Worm (Caenorhabditis elegans) whole organism, midembryonic: ENCODE results near the gene C09H10.4.

Source experiments
- T22C8.4 ChIP-seq: fragments of 200-800 bp; sonication (Bioruptor generic); IDR thresholded peaks from 2 replicates; pipeline ENCODE4 v1.3.6; 2022; ENCODE audit warnings: missing genetic modification characterization, missing compliant biosample characterization
- cog-1 ChIP-seq: sonication (generic microtip); optimal IDR thresholded peaks from 2 replicates; lab custom pipeline; 2016; ENCODE audit warnings: missing genetic modification characterization, missing compliant biosample characterization
- flt-1 ChIP-seq: fragments of 200-800 bp; sonication (Bioruptor generic); IDR thresholded peaks from 2 replicates; pipeline ENCODE4 v1.3.6; 2022; ENCODE audit warnings: missing genetic modification characterization, missing compliant biosample characterization
- klf-2 ChIP-seq: fragments of 200-800 bp; sonication (Bioruptor generic); conservative IDR thresholded peaks from 2 replicates; pipeline ENCODE4 v1.3.6; 2022; ENCODE audit warnings: missing genetic modification reagents, missing genetic modification characterization, missing compliant biosample characterization
- med-1 ChIP-seq: sonication (generic microtip); optimal IDR thresholded peaks from 2 replicates; lab custom pipeline; 2017; ENCODE audit warnings: missing genetic modification characterization, mild to moderate bottlenecking, missing compliant biosample characterization, antibody characterized with exemption, missing genetic modification reagents; ENCODE audit not compliant: insufficient read depth
- ref-1 ChIP-seq: fragments of 200-800 bp; sonication (Bioruptor generic); conservative IDR thresholded peaks from 2 replicates; pipeline ENCODE4 v1.3.6; 2022; ENCODE audit warnings: missing genetic modification reagents, missing genetic modification characterization, missing compliant biosample characterization
- tab-1 ChIP-seq: fragments of 200-800 bp; sonication (Bioruptor generic); IDR thresholded peaks from 2 replicates; pipeline ENCODE4 v1.3.6; 2022; ENCODE audit warnings: missing genetic modification characterization, missing compliant biosample characterization
- ztf-23 ChIP-seq: fragments of 200-800 bp; sonication (Bioruptor generic); IDR thresholded peaks from 2 replicates; pipeline ENCODE4 v1.3.6; 2022; ENCODE audit warnings: missing genetic modification reagents, missing genetic modification characterization, missing compliant biosample characterization
- ztf-29 ChIP-seq: fragments of 200-800 bp; sonication (Bioruptor generic); IDR thresholded peaks from 2 replicates; pipeline ENCODE4 v1.3.6; 2022; ENCODE audit warnings: missing genetic modification reagents, missing genetic modification characterization, missing compliant biosample characterization

DNA sequence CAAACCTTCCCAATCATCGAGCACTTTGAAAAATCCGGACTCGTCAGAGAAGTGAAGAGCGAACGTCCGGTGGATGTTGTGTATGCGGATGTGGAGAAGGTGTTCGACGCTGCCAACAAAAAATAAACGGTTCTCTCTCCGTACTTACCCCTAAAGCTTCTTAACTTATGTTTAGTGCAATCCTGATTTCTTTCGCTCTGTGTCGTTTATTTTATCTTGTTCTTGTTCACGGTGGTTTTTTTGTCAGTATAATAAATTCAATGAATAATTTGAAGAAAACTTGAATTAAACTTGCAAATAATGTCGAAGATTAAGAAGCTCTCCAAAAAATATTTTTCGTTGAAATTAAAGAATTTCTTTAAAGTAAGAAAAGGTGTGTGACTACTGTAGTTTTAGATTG, 29.0 kb downstream of the C09H10.4 start, which contains the start of gene F40F8.3:
- TF ChIP-seq tab-1 (GFP tag; lab: Robert Waterston, UW) (no peak), med-1 (GFP tag; lab: Kevin White, UChicago) (no peak), klf-2 (GFP tag; lab: Robert Waterston, UW) (no peak), cog-1 (tag; lab: Kevin White, UChicago) (no peak), T22C8.4 (GFP tag; lab: Robert Waterston, UW) (no peak), ztf-23 (no peak), ref-1 (GFP tag; lab: Robert Waterston, UW) (no peak), flt-1 (GFP tag; lab: Robert Waterston, UW) (no peak), ztf-29 (no peak)
